Fruit fly (Drosophila melanogaster) whole organism, embryonic: ENCODE results near the gene Obp73a.
A peak's percentile ranks its signal among the peaks of the same experiment; 100 is the strongest.

ENCODE experiments used
- Abd-B ChIP-seq: fragments of 200-800 bp; sonication (Bioruptor generic); optimal IDR thresholded peaks from 2 replicates; lab custom pipeline; 2018; ENCODE audit warnings: missing biosample characterization, mild to moderate bottlenecking, missing genetic modification characterization, moderate library complexity
- CG10147 ChIP-seq: fragments of 200-800 bp; sonication (Bioruptor generic); optimal IDR thresholded peaks from 2 replicates; lab custom pipeline; 2019; ENCODE audit warnings: missing biosample characterization, mild to moderate bottlenecking, missing genetic modification characterization, moderate library complexity
- CG10321 ChIP-seq: fragments of 200-800 bp; sonication (Bioruptor generic); IDR thresholded peaks from 2 replicates; pipeline ENCODE4 v1.3.6; 2022; ENCODE audit warnings: missing biosample characterization, missing genetic modification characterization
- CG10366 ChIP-seq: fragments of 200-800 bp; sonication (Bioruptor generic); IDR thresholded peaks from 2 replicates; pipeline ENCODE4 v1.3.6; 2022; ENCODE audit warnings: missing biosample characterization, missing genetic modification characterization
- CG10565 ChIP-seq: fragments of 200-800 bp; sonication (Bioruptor generic); optimal IDR thresholded peaks from 3 replicates; lab custom pipeline; 2016; ENCODE audit warnings: missing biosample characterization, mild to moderate bottlenecking, missing genetic modification characterization
- CG12219 ChIP-seq: fragments of 200-800 bp; sonication (Bioruptor generic); optimal IDR thresholded peaks from 3 replicates; lab custom pipeline; 2018; ENCODE audit warnings: missing biosample characterization, mild to moderate bottlenecking, missing genetic modification characterization
- CG17568 ChIP-seq: fragments of 200-800 bp; sonication (Bioruptor generic); optimal IDR thresholded peaks from 2 replicates; lab custom pipeline; 2018; ENCODE audit warnings: missing biosample characterization, mild to moderate bottlenecking, missing genetic modification characterization, moderate library complexity
- CG1792 ChIP-seq: fragments of 200-800 bp; sonication (Bioruptor generic); optimal IDR thresholded peaks from 2 replicates; lab custom pipeline; 2016; ENCODE audit warnings: missing biosample characterization, missing genetic modification characterization
- CG18262 ChIP-seq: fragments of 200-800 bp; optimal IDR thresholded peaks from 3 replicates; lab custom pipeline; 2019; ENCODE audit warnings: missing biosample characterization, mild to moderate bottlenecking, missing genetic modification characterization, moderate library complexity
- CG3163 ChIP-seq: fragments of 200-800 bp; sonication (Bioruptor generic); optimal IDR thresholded peaks from 3 replicates; lab custom pipeline; 2016; ENCODE audit warnings: missing biosample characterization, missing genetic modification characterization
- CG34376 ChIP-seq: fragments of 200-800 bp; sonication (Bioruptor generic); optimal IDR thresholded peaks from 2 replicates; lab custom pipeline; 2018; ENCODE audit warnings: missing biosample characterization, mild to moderate bottlenecking, missing genetic modification characterization
- CG3838 ChIP-seq: fragments of 200-800 bp; sonication (Bioruptor generic); optimal IDR thresholded peaks from 3 replicates; lab custom pipeline; 2016; ENCODE audit warnings: missing biosample characterization, missing genetic modification characterization
- CG4617 ChIP-seq: fragments of 200-800 bp; sonication (Bioruptor generic); optimal IDR thresholded peaks from 3 replicates; lab custom pipeline; 2016; ENCODE audit warnings: missing biosample characterization, missing genetic modification characterization, borderline replicate concordance
- CG4730 ChIP-seq: fragments of 200-800 bp; sonication (Bioruptor generic); IDR thresholded peaks from 2 replicates; pipeline ENCODE4 v1.3.6; 2022; ENCODE audit warnings: missing biosample characterization, missing genetic modification characterization
- CG4854 ChIP-seq: fragments of 200-800 bp; sonication (Bioruptor generic); optimal IDR thresholded peaks from 2 replicates; lab custom pipeline; 2016; ENCODE audit warnings: missing biosample characterization, missing genetic modification characterization, inconsistent platforms
- CG6765 ChIP-seq: fragments of 200-800 bp; sonication (Bioruptor generic); optimal IDR thresholded peaks from 3 replicates; lab custom pipeline; 2017; ENCODE audit warnings: missing biosample characterization, mild to moderate bottlenecking, missing genetic modification characterization
- CG7839 ChIP-seq: fragments of 200-800 bp; sonication (Bioruptor generic); optimal IDR thresholded peaks from 3 replicates; lab custom pipeline; 2018; ENCODE audit warnings: missing biosample characterization, mild to moderate bottlenecking, missing genetic modification characterization, moderate library complexity
- CG8478 ChIP-seq: fragments of >200 bp; optimal IDR thresholded peaks from 2 replicates; lab custom pipeline; 2018
- CG9817 ChIP-seq: fragments of 200-800 bp; sonication (Bioruptor generic); optimal IDR thresholded peaks from 2 replicates; lab custom pipeline; 2018; ENCODE audit warnings: missing biosample characterization, mild to moderate bottlenecking, missing genetic modification characterization, moderate library complexity
- CrebB ChIP-seq: fragments of 200-800 bp; sonication (Bioruptor generic); optimal IDR thresholded peaks from 3 replicates; lab custom pipeline; 2018; ENCODE audit warnings: missing biosample characterization, mild to moderate bottlenecking, missing genetic modification characterization
- Dad ChIP-seq: fragments of 200-800 bp; sonication (Bioruptor generic); optimal IDR thresholded peaks from 3 replicates; lab custom pipeline; 2016; ENCODE audit warnings: missing biosample characterization, missing genetic modification characterization
- Fer1 ChIP-seq: fragments of 200-800 bp; sonication (Bioruptor generic); optimal IDR thresholded peaks from 2 replicates; lab custom pipeline; 2017; ENCODE audit warnings: missing biosample characterization, mild to moderate bottlenecking, missing genetic modification characterization
- H2.0 ChIP-seq: fragments of 200-800 bp; sonication (Bioruptor generic); IDR thresholded peaks from 2 replicates; pipeline ENCODE4 v1.3.6; 2022; ENCODE audit warnings: missing biosample characterization, missing genetic modification characterization
- HLH54F ChIP-seq: fragments of 200-800 bp; sonication (Bioruptor generic); optimal IDR thresholded peaks from 3 replicates; lab custom pipeline; 2016; ENCODE audit warnings: missing biosample characterization, missing genetic modification characterization
- Hr3 ChIP-seq: fragments of 200-800 bp; sonication (Bioruptor generic); optimal IDR thresholded peaks from 3 replicates; lab custom pipeline; 2016; ENCODE audit warnings: missing biosample characterization, missing genetic modification characterization
- Hr39 ChIP-seq: fragments of >200 bp; optimal IDR thresholded peaks from 2 replicates; lab custom pipeline; 2017
- Lhr ChIP-seq: fragments of 200-800 bp; sonication (Bioruptor generic); optimal IDR thresholded peaks from 3 replicates; lab custom pipeline; 2017; ENCODE audit warnings: mild to moderate bottlenecking, missing biosample characterization, missing genetic modification reagents, missing genetic modification characterization
- Lpt ChIP-seq: fragments of >200 bp; optimal IDR thresholded peaks from 2 replicates; lab custom pipeline; 2018; ENCODE audit warnings: missing biosample characterization, missing genetic modification characterization
- Mrtf ChIP-seq: fragments of 200-800 bp; sonication (Bioruptor generic); IDR thresholded peaks from 3 replicates; pipeline ENCODE4 v1.3.6; 2022; ENCODE audit warnings: missing biosample characterization, missing genetic modification characterization
- Opbp ChIP-seq: fragments of 200-800 bp; sonication (Bioruptor generic); IDR thresholded peaks from 3 replicates; pipeline ENCODE4 v1.3.6; 2022; ENCODE audit warnings: missing biosample characterization, missing genetic modification characterization; ENCODE audit not compliant: partially characterized antibody
- Poxn ChIP-seq: fragments of 200-800 bp; sonication (Bioruptor generic); IDR thresholded peaks from 2 replicates; pipeline ENCODE4 v1.3.6; 2022; ENCODE audit warnings: missing biosample characterization, missing genetic modification characterization
- Rfx ChIP-seq: fragments of 200-800 bp; sonication (Bioruptor generic); IDR thresholded peaks from 2 replicates; pipeline ENCODE4 v1.3.6; 2022; ENCODE audit warnings: missing biosample characterization, missing genetic modification characterization
- Side ChIP-seq: fragments of 200-800 bp; sonication (Bioruptor generic); optimal IDR thresholded peaks from 2 replicates; lab custom pipeline; 2016; ENCODE audit warnings: missing biosample characterization, missing genetic modification characterization
- Usf ChIP-seq: fragments of 200-800 bp; sonication (Bioruptor generic); optimal IDR thresholded peaks from 2 replicates; lab custom pipeline; 2017; ENCODE audit warnings: missing genotype, missing biosample characterization, missing genetic modification characterization
- Xbp1 ChIP-seq: fragments of 200-800 bp; sonication (Bioruptor generic); optimal IDR thresholded peaks from 3 replicates; lab custom pipeline; 2016; ENCODE audit warnings: missing biosample characterization, mild to moderate bottlenecking, missing genetic modification characterization
- abd-A ChIP-seq: fragments of 200-800 bp; sonication (Bioruptor generic); optimal IDR thresholded peaks from 3 replicates; lab custom pipeline; 2019; ENCODE audit warnings: missing biosample characterization, mild to moderate bottlenecking, missing genetic modification characterization, moderate library complexity
- ac ChIP-seq: fragments of 200-800 bp; sonication (Bioruptor generic); optimal IDR thresholded peaks from 3 replicates; lab custom pipeline; 2017; ENCODE audit warnings: missing biosample characterization, mild to moderate bottlenecking, missing genetic modification characterization
- amos ChIP-seq: fragments of 200-800 bp; sonication (Bioruptor generic); IDR thresholded peaks from 2 replicates; pipeline ENCODE4 v1.3.6; 2022; ENCODE audit warnings: missing biosample characterization, missing genetic modification characterization; ENCODE audit not compliant: partially characterized antibody
- bab2 ChIP-seq: fragments of 200-800 bp; sonication (Bioruptor generic); optimal IDR thresholded peaks from 2 replicates; lab custom pipeline; 2016; ENCODE audit warnings: missing biosample characterization, missing genetic modification characterization
- bcd ChIP-seq: fragments of 200-800 bp; sonication (Bioruptor generic); optimal IDR thresholded peaks from 2 replicates; lab custom pipeline; 2017; ENCODE audit warnings: missing biosample characterization, mild to moderate bottlenecking, missing genetic modification characterization
- caup ChIP-seq: fragments of 200-800 bp; sonication (Bioruptor generic); optimal IDR thresholded peaks from 3 replicates; lab custom pipeline; 2017; ENCODE audit warnings: missing biosample characterization, mild to moderate bottlenecking, missing genetic modification characterization, moderate library complexity; ENCODE audit not compliant: severe bottlenecking
- crol ChIP-seq: fragments of 200-800 bp; sonication (Bioruptor generic); IDR thresholded peaks from 2 replicates; pipeline ENCODE4 v1.3.6; 2022; ENCODE audit warnings: missing biosample characterization, missing genetic modification characterization
- esg ChIP-seq: fragments of 200-800 bp; sonication (Bioruptor generic); conservative IDR thresholded peaks from 2 replicates; pipeline ENCODE4 v1.3.6; 2022; ENCODE audit warnings: missing biosample characterization, missing genetic modification characterization
- fd102C ChIP-seq: fragments of 200-800 bp; sonication (Bioruptor generic); optimal IDR thresholded peaks from 2 replicates; lab custom pipeline; 2018; ENCODE audit warnings: missing biosample characterization, mild to moderate bottlenecking, missing genetic modification characterization, moderate library complexity
- fd64A ChIP-seq: fragments of 200-800 bp; sonication (Bioruptor generic); optimal IDR thresholded peaks from 3 replicates; lab custom pipeline; 2018; ENCODE audit warnings: missing biosample characterization, mild to moderate bottlenecking, missing genetic modification characterization
- fd96Cb ChIP-seq: fragments of 200-800 bp; sonication (Bioruptor generic); optimal IDR thresholded peaks from 2 replicates; lab custom pipeline; 2018; ENCODE audit warnings: missing biosample characterization, mild to moderate bottlenecking, missing genetic modification characterization, moderate library complexity
- gcm ChIP-seq: fragments of 200-800 bp; sonication (Bioruptor generic); optimal IDR thresholded peaks from 2 replicates; lab custom pipeline; 2019; ENCODE audit warnings: missing biosample characterization, mild to moderate bottlenecking, missing genetic modification characterization, moderate library complexity
- grau ChIP-seq: fragments of 200-800 bp; optimal IDR thresholded peaks from 3 replicates; lab custom pipeline; 2019; ENCODE audit warnings: missing biosample characterization, mild to moderate bottlenecking, missing genetic modification characterization, moderate library complexity
- tna ChIP-seq: fragments of 200-800 bp; sonication (Bioruptor generic); IDR thresholded peaks from 2 replicates; pipeline ENCODE4 v1.3.6; 2022; ENCODE audit warnings: missing biosample characterization, missing genetic modification characterization; ENCODE audit not compliant: partially characterized antibody
- tup ChIP-seq: fragments of 200-800 bp; sonication (Bioruptor generic); optimal IDR thresholded peaks from 2 replicates; lab custom pipeline; 2016; ENCODE audit warnings: missing biosample characterization, mild to moderate bottlenecking, missing genetic modification characterization, moderate library complexity
- vfl ChIP-seq: fragments of 200-800 bp; sonication (Bioruptor generic); optimal IDR thresholded peaks from 2 replicates; lab custom pipeline; 2016; ENCODE audit warnings: missing biosample characterization, missing genetic modification characterization
- zen2 ChIP-seq: fragments of 200-800 bp; sonication (Bioruptor generic); IDR thresholded peaks from 3 replicates; pipeline ENCODE4 v1.3.6; 2022; ENCODE audit warnings: missing biosample characterization, missing genetic modification characterization; ENCODE audit not compliant: partially characterized antibody

Obp73a gene

DNA sequence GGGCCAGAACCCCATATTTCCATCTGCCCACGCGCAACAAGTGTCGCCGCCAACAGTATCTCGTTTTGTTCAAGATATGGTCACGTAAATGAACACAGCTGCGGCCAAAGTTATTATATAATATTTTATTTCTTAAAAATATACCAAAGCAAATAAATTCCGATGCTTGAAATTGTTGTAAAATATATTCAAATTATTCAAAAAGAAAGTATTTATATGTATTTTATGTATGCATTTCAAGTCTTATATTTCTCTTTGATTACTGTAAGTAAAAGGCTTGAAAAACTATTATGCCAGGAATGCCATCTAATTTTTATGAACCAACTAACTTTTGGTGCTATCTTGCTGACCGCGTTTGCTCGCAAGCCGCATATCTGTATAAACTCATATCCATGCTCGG lies 45.0 kb downstream of the Obp73a start (continued):
- TF ChIP-seq caup (GFP tag; lab: Kevin White, UChicago) (no peak), H2.0 (GFP tag; lab: Robert Waterston, UW) (no peak), HLH54F (GFP tag; lab: Kevin White, UChicago) (no peak), Usf (GFP tag; lab: Kevin White, UChicago) (no peak), Opbp (no peak), Poxn (GFP tag; lab: Robert Waterston, UW) (no peak), CG34376 (GFP tag; lab: Kevin White, UChicago) (no peak), fd96Cb (tag; lab: Kevin White, UChicago) (peak; percentile 29), abd-A (tag; lab: Kevin White, UChicago) (no peak), CG8478 (lab: Kevin White, UChicago) (no peak), Fer1 (GFP tag; lab: Kevin White, UChicago) (peak; percentile 37), CG4617 (no peak), CG4854 (no peak), amos (GFP tag; lab: Robert Waterston, UW) (no peak), CG6765 (GFP tag; lab: Kevin White, UChicago) (no peak), CG18262 (tag; lab: Kevin White, UChicago) (no peak), vfl (GFP tag; lab: Kevin White, UChicago) (no peak), zen2 (GFP tag; lab: Robert Waterston, UW) (no peak), tna (no peak), Xbp1 (GFP tag; lab: Kevin White, UChicago) (no peak), Rfx (peak; percentile 40), CG12219 (GFP tag; lab: Kevin White, UChicago) (peak; percentile 28), esg (GFP tag; lab: Robert Waterston, UW) (peak; percentile 40; the same call in 1 of the 2 replicates), crol (GFP tag; lab: Robert Waterston, UW) (no peak), Hr39 (lab: Kevin White, UChicago) (no peak), fd102C (no peak), tup (GFP tag; lab: Kevin White, UChicago) (no peak), CG10321 (GFP tag; lab: Robert Waterston, UW) (no peak), CG3163 (no peak), CG17568 (GFP tag; lab: Kevin White, UChicago) (no peak), ac (no peak), CG3838 (GFP tag; lab: Kevin White, UChicago) (no peak), fd64A (no peak), Lhr (GFP tag; lab: Kevin White, UChicago) (no peak), CG10366 (GFP tag; lab: Robert Waterston, UW) (no peak), CrebB (tag; lab: Kevin White, UChicago) (no peak), CG1792 (no peak), CG10147 (GFP tag; lab: Kevin White, UChicago) (peak; percentile 43), Hr3 (GFP tag; lab: Kevin White, UChicago) (no peak), Lpt (GFP tag; lab: Kevin White, UChicago) (no peak), grau (tag; lab: Kevin White, UChicago) (peak; percentile 66), Mrtf (GFP tag; lab: Robert Waterston, UW) (no peak), CG10565 (GFP tag; lab: Kevin White, UChicago) (no peak), Side (GFP tag; lab: Kevin White, UChicago) (no peak), bcd (peak; percentile 40), bab2 (GFP tag; lab: Kevin White, UChicago) (no peak), CG7839 (tag; lab: Kevin White, UChicago) (peak; percentile 69), Abd-B (GFP tag; lab: Kevin White, UChicago) (peak; percentile 19), CG9817 (tag; lab: Kevin White, UChicago) (peak; percentile 10), CG4730 (GFP tag; lab: Robert Waterston, UW) (no peak), Dad (GFP tag; lab: Kevin White, UChicago) (no peak), gcm (peak; percentile 38)
